Fruit fly (Drosophila melanogaster): Measurements from ENCODE around the gene CG6184.

The CG6184 gene

dm6 chr3R:19623606-19624005, 34.1 kb downstream of the CG6184 start (continued):
- TF ChIP-seq Camta (GFP tag; optimal IDR thresholded peaks at IDR 0.05) = peak; percentile 37
- TF ChIP-seq CG1647 (GFP tag; optimal IDR thresholded peaks at IDR 0.05) = no peak
- peak; percentile 18 for TF ChIP-seq Hr3 (GFP tag; optimal IDR thresholded peaks at IDR 0.05)
- peak; percentile 69 for TF ChIP-seq CG4424 (GFP tag; optimal IDR thresholded peaks at IDR 0.05)
- peak; percentile 55 for TF ChIP-seq Xbp1 (GFP tag; optimal IDR thresholded peaks at IDR 0.05)
- peak; percentile 59; the same call in 1 of the 2 replicates for TF ChIP-seq NFAT (GFP tag; IDR thresholded peaks at IDR 0.05)
- no peak for TF ChIP-seq lola (GFP tag; optimal IDR thresholded peaks at IDR 0.05)
- TF ChIP-seq Rfx (GFP tag; IDR thresholded peaks at IDR 0.05) = peak; percentile 79
- TF ChIP-seq CG6683 (GFP tag; optimal IDR thresholded peaks at IDR 0.05) = no peak
- TF ChIP-seq peb (GFP tag; IDR thresholded peaks at IDR 0.05) = peak; percentile 27; the same call in 1 of the 2 replicates
- peak; percentile 57 for TF ChIP-seq esg (GFP tag; conservative IDR thresholded peaks at IDR 0.05)
- TF ChIP-seq CG2120 (GFP tag; optimal IDR thresholded peaks at IDR 0.05) = peak; percentile 58
- TF ChIP-seq Gsc (GFP tag; IDR thresholded peaks at IDR 0.05) = no peak
- peak; percentile 37 for TF ChIP-seq tin (GFP tag; optimal IDR thresholded peaks at IDR 0.05)
- peak; percentile 59; the same call in 1 of the 2 replicates for TF ChIP-seq CkIIα-i1 (GFP tag; IDR thresholded peaks at IDR 0.05)
- TF ChIP-seq her (GFP tag; optimal IDR thresholded peaks at IDR 0.05) = peak; percentile 26
- peak; percentile 65 for TF ChIP-seq HHEX (GFP tag; optimal IDR thresholded peaks at IDR 0.05)
- no peak for TF ChIP-seq cas (GFP tag; IDR thresholded peaks at IDR 0.05)
- TF ChIP-seq CG12299 (tag; optimal IDR thresholded peaks at IDR 0.05) = no peak
- TF ChIP-seq Nf-YA (GFP tag; IDR thresholded peaks at IDR 0.05) = 0 out of 2 replicates have a peak, but pooled peaks have one; percentile 36
- no peak for TF ChIP-seq mirr (GFP tag; optimal IDR thresholded peaks at IDR 0.05)
- TF ChIP-seq CG9215 (GFP tag; IDR thresholded peaks at IDR 0.05) = no peak; the same call in 1 of the 2 replicates
- no peak for TF ChIP-seq GATAe (GFP tag; conservative IDR thresholded peaks at IDR 0.05)
- TF ChIP-seq D (optimal IDR thresholded peaks at IDR 0.05) = no peak
- peak; percentile 31 for TF ChIP-seq D (GFP tag; optimal IDR thresholded peaks at IDR 0.05)
- TF ChIP-seq sens-2 (GFP tag; IDR thresholded peaks at IDR 0.05) = peak; percentile 57; the same call in 1 of the 2 replicates
- TF ChIP-seq disco-r (GFP tag; optimal IDR thresholded peaks at IDR 0.05) = no peak
- peak; percentile 28 for TF ChIP-seq Sox100B (GFP tag; optimal IDR thresholded peaks at IDR 0.05)
- TF ChIP-seq CG34422 (GFP tag; IDR thresholded peaks at IDR 0.05) = peak; percentile 74; the same call in 2 of the 3 replicates
- TF ChIP-seq CG32532 (GFP tag; IDR thresholded peaks at IDR 0.05) = peak; percentile 77
- TF ChIP-seq CG16779 (GFP tag; IDR thresholded peaks at IDR 0.05) = 0 out of 2 replicates have a peak, but pooled peaks have one; percentile 25
- no peak for TF ChIP-seq Elba2 (GFP tag; optimal IDR thresholded peaks at IDR 0.05)
- peak in 1 of 2 experiments; percentile 68 for TF ChIP-seq bsh (GFP tag; optimal IDR thresholded peaks at IDR 0.05)
- no peak for TF ChIP-seq CG18476 (GFP tag; optimal IDR thresholded peaks at IDR 0.05)
- peak; percentile 36 for TF ChIP-seq Ets97D (GFP tag; optimal IDR thresholded peaks at IDR 0.05)
- TF ChIP-seq CG2129 (GFP tag; IDR thresholded peaks at IDR 0.05; ENCODE audit: partially characterized antibody) = no peak
- no peak for TF ChIP-seq CG8478 (optimal IDR thresholded peaks at IDR 0.05)
- no peak for TF ChIP-seq sqz (GFP tag; optimal IDR thresholded peaks at IDR 0.05)
- no peak for TF ChIP-seq pfk (GFP tag; optimal IDR thresholded peaks at IDR 0.05)
- no peak for TF ChIP-seq zf30C (GFP tag; optimal IDR thresholded peaks at IDR 0.05)
- peak; percentile 58 for TF ChIP-seq Abd-B (GFP tag; optimal IDR thresholded peaks at IDR 0.05)
- TF ChIP-seq NfI (GFP tag; optimal IDR thresholded peaks at IDR 0.05) = peak; percentile 15
- TF ChIP-seq Drgx (GFP tag; IDR thresholded peaks at IDR 0.05) = peak; percentile 72
- TF ChIP-seq CG16813 (GFP tag; IDR thresholded peaks at IDR 0.05; ENCODE audit: partially characterized antibody) = no peak
- peak; percentile 47 for TF ChIP-seq Fer3 (tag; optimal IDR thresholded peaks at IDR 0.05)
- TF ChIP-seq gsb (GFP tag; IDR thresholded peaks at IDR 0.05) = 0 out of 2 replicates have a peak, but pooled peaks have one; percentile 20
- TF ChIP-seq gro (GFP tag; optimal IDR thresholded peaks at IDR 0.05) = peak; percentile 27
- TF ChIP-seq CG10209 (GFP tag; optimal IDR thresholded peaks at IDR 0.05) = peak; percentile 34
- TF ChIP-seq CG12155 (GFP tag; optimal IDR thresholded peaks at IDR 0.05) = peak; percentile 47
- TF ChIP-seq Oli (tag; optimal IDR thresholded peaks at IDR 0.05) = peak; percentile 73
- peak; percentile 4 for TF ChIP-seq CG11723 (GFP tag; optimal IDR thresholded peaks at IDR 0.05)
